Fruit fly (Drosophila melanogaster): Measurements from ENCODE around the gene CG17648.
A peak's percentile ranks its signal among the peaks of the same experiment; 100 is the strongest.

Gene CG17648

DNA sequence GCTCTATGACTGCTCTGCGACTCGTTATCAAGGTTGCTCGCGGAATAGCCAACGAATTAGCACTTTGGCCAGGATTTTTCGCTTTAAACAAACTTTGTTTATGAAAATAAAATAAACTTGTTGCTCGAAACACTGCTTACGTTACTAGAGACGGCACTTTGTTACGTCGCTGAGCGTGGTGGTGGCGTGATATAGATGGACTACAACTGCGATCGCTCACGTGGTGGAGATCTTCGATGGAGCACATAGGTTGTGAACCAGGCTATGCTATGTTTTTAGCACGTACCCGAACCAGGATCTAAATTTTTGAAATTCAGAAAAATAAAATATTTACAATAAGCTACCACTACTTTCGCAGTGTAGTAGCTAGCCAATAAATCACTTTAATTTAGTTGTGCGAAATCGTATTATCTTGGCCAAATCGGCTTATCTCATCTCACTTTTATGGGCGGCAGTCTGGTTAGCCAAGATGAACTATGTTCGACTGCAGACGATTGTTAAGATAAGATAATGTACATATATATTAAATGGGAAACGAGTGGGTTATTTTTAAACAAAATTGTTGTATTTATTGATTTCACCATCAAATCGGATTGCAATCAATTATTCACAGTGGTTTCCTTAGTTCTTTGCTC lies 36.3 kb upstream of the CG17648 start, which contains the start of gene frtz (continued):
- 0 out of 4 replicates have a peak, but pooled peaks have one; percentile 42 for TF ChIP-seq chinmo (GFP tag; IDR thresholded peaks at IDR 0.05; ENCODE audit: partially characterized antibody)
- no peak for TF ChIP-seq CG12236 (GFP tag; optimal IDR thresholded peaks at IDR 0.05)
- peak; percentile 85 for TF ChIP-seq pita (GFP tag; optimal IDR thresholded peaks at IDR 0.05)
- no peak for TF ChIP-seq CG14965 (GFP tag; optimal IDR thresholded peaks at IDR 0.05; ENCODE audit: borderline replicate concordance)
- TF ChIP-seq pum (GFP tag; optimal IDR thresholded peaks at IDR 0.05): no peak
- no peak for TF ChIP-seq Atf-2 (GFP tag; optimal IDR thresholded peaks at IDR 0.05)
- no peak for TF ChIP-seq E2f1 (GFP tag; IDR thresholded peaks at IDR 0.05)
- TF ChIP-seq rib (GFP tag; IDR thresholded peaks at IDR 0.05): no peak
- TF ChIP-seq emc (GFP tag; optimal IDR thresholded peaks at IDR 0.05): no peak
- TF ChIP-seq Myb (GFP tag; optimal IDR thresholded peaks at IDR 0.05): peak; percentile 31
- TF ChIP-seq sug (tag; optimal IDR thresholded peaks at IDR 0.05): peak; percentile 46
- TF ChIP-seq CG12769 (tag; optimal IDR thresholded peaks at IDR 0.05): no peak
- TF ChIP-seq Abd-B (GFP tag; optimal IDR thresholded peaks at IDR 0.05): no peak
- TF ChIP-seq h (optimal IDR thresholded peaks at IDR 0.05): no peak
- TF ChIP-seq usp (GFP tag; optimal IDR thresholded peaks at IDR 0.05): no peak
- no peak for TF ChIP-seq Blimp-1 (GFP tag; optimal IDR thresholded peaks at IDR 0.05)
- peak; percentile 71 for TF ChIP-seq scrt (GFP tag; optimal IDR thresholded peaks at IDR 0.05)
- no peak for TF ChIP-seq crp (GFP tag; optimal IDR thresholded peaks at IDR 0.05)
- TF ChIP-seq zen (tag; optimal IDR thresholded peaks at IDR 0.05): no peak
- TF ChIP-seq CG10565 (GFP tag; optimal IDR thresholded peaks at IDR 0.05): no peak
- no peak for TF ChIP-seq wor (GFP tag; IDR thresholded peaks at IDR 0.05)
- no peak for TF ChIP-seq pros (GFP tag; optimal IDR thresholded peaks at IDR 0.05)
- no peak for TF ChIP-seq CG4730 (GFP tag; IDR thresholded peaks at IDR 0.05)
- TF ChIP-seq CkIIα-i1 (GFP tag; IDR thresholded peaks at IDR 0.05): no peak
- TF ChIP-seq CG17328 (GFP tag; IDR thresholded peaks at IDR 0.05): no peak
- TF ChIP-seq CG9797 (GFP tag; optimal IDR thresholded peaks at IDR 0.05): peak; percentile 55
- TF ChIP-seq CG6765 (GFP tag; optimal IDR thresholded peaks at IDR 0.05): no peak
- TF ChIP-seq cwo (GFP tag; optimal IDR thresholded peaks at IDR 0.05): no peak
- no peak for TF ChIP-seq Awh (GFP tag; IDR thresholded peaks at IDR 0.05)
- no peak for TF ChIP-seq insv (GFP tag; optimal IDR thresholded peaks at IDR 0.05)
- no peak for TF ChIP-seq Kr (GFP tag; optimal IDR thresholded peaks at IDR 0.05)
- TF ChIP-seq CG8089 (GFP tag; optimal IDR thresholded peaks at IDR 0.05): no peak
- TF ChIP-seq grn (GFP tag; optimal IDR thresholded peaks at IDR 0.05): peak; percentile 42
- no peak for TF ChIP-seq zfh2 (GFP tag; optimal IDR thresholded peaks at IDR 0.05)
- TF ChIP-seq CG12391 (tag; optimal IDR thresholded peaks at IDR 0.05): peak; percentile 13
- no peak for TF ChIP-seq Lpt (GFP tag; optimal IDR thresholded peaks at IDR 0.05)
- no peak for TF ChIP-seq Antp (GFP tag; optimal IDR thresholded peaks at IDR 0.05)
- TF ChIP-seq CG15479 (GFP tag; optimal IDR thresholded peaks at IDR 0.05): no peak
- no peak for TF ChIP-seq eve (GFP tag; optimal IDR thresholded peaks at IDR 0.05)
- no peak for TF ChIP-seq salm (tag; optimal IDR thresholded peaks at IDR 0.05)
- no peak for TF ChIP-seq sima (GFP tag; optimal IDR thresholded peaks at IDR 0.05)
- TF ChIP-seq Elba2 (GFP tag; optimal IDR thresholded peaks at IDR 0.05): no peak
- TF ChIP-seq ftz-f1 (GFP tag; optimal IDR thresholded peaks at IDR 0.05): no peak
- no peak for TF ChIP-seq lbe (GFP tag; optimal IDR thresholded peaks at IDR 0.05)
- TF ChIP-seq slbo (GFP tag; IDR thresholded peaks at IDR 0.05): peak; percentile 43; the same call in 1 of the 2 replicates
- peak; percentile 89 for TF ChIP-seq CG13287 (GFP tag; IDR thresholded peaks at IDR 0.05; ENCODE audit: partially characterized antibody)
- no peak for TF ChIP-seq luna (GFP tag; optimal IDR thresholded peaks at IDR 0.05)
- TF ChIP-seq CG17359 (tag; optimal IDR thresholded peaks at IDR 0.05): no peak
- TF ChIP-seq CG8924 (tag; optimal IDR thresholded peaks at IDR 0.05): peak; percentile 5
- no peak; the same call in 3 of the 4 replicates for TF ChIP-seq Gug (GFP tag; IDR thresholded peaks at IDR 0.05)
- TF ChIP-seq Nf-YA (GFP tag; IDR thresholded peaks at IDR 0.05): no peak
